Worm (Caenorhabditis elegans): Measurements from ENCODE around the gene uncp-18.

- TF ChIP-seq him-1 (tag; optimal IDR thresholded peaks at IDR 0.05), result no peak
- no peak for TF ChIP-seq W03F9.2 (tag; optimal IDR thresholded peaks at IDR 0.05)
- TF ChIP-seq dao-5 (tag; optimal IDR thresholded peaks at IDR 0.05), result no peak
Observed at ce11 chrIV:425052-425451, 34.7 kb downstream of the uncp-18 start, which contains the start of gene daf-18.

All from whole organism, L4/young adult.